Worm (Caenorhabditis elegans) whole organism, early embryonic: ENCODE measurements around the gene srw-82.

Source experiments
- ama-1 ChIP-seq: fragments of 150-350 bp; optimal IDR thresholded peaks from 2 replicates; lab custom pipeline; 2014
- ceh-36 ChIP-seq: sonication (generic microtip); optimal IDR thresholded peaks from 2 replicates; lab custom pipeline; 2016; ENCODE audit warnings: missing genetic modification characterization, inconsistent platforms, missing compliant biosample characterization
- flt-1 ChIP-seq: fragments of 200-800 bp; sonication (Bioruptor generic); IDR thresholded peaks from 2 replicates; pipeline ENCODE4 v1.3.6; 2022; ENCODE audit warnings: missing genetic modification characterization, missing compliant biosample characterization
- hmg-4 ChIP-seq: fragments of 200-800 bp; sonication (Bioruptor generic); optimal IDR thresholded peaks from 2 replicates; lab custom pipeline; 2018; ENCODE audit warnings: mild to moderate bottlenecking, missing genetic modification characterization, missing compliant biosample characterization
- pes-1 ChIP-seq: fragments of 200-800 bp; sonication (Bioruptor generic); IDR thresholded peaks from 2 replicates; pipeline ENCODE4 v1.3.6; 2022; ENCODE audit warnings: missing genetic modification reagents, missing genetic modification characterization, missing compliant biosample characterization
- scrt-1 ChIP-seq: fragments of 200-800 bp; sonication (Bioruptor generic); IDR thresholded peaks from 2 replicates; pipeline ENCODE4 v1.3.6; 2022; ENCODE audit warnings: missing genetic modification characterization, missing compliant biosample characterization
- tbx-37 ChIP-seq: fragments of 200-800 bp; sonication (Bioruptor generic); conservative IDR thresholded peaks from 2 replicates; pipeline ENCODE4 v1.3.6; 2022; ENCODE audit warnings: missing genetic modification reagents, missing genetic modification characterization, missing compliant biosample characterization

- TF ChIP-seq scrt-1 (GFP tag; lab: Robert Waterston, UW) (no peak), hmg-4 (GFP tag; lab: Kevin White, UChicago) (no peak), tbx-37 (GFP tag; lab: Robert Waterston, UW) (no peak), ceh-36 (tag; lab: Kevin White, UChicago) (no peak), flt-1 (no peak), ama-1 (lab: Kevin White, UChicago) (no peak), pes-1 (no peak)
Measured at ce11 chrV:18476090-18476489, 44.5 kb downstream of the srw-82 start, which contains the start of gene srh-179.
